Worm (Caenorhabditis elegans) whole organism, early embryonic: ENCODE results near the gene K08D8.7.

Source experiments
- B0310.2 ChIP-seq: sonication (generic microtip); optimal IDR thresholded peaks from 2 replicates; lab custom pipeline; 2016; ENCODE audit warnings: mild to moderate bottlenecking, missing genetic modification characterization, missing compliant biosample characterization
- F13C5.2 ChIP-seq: sonication (generic microtip); optimal IDR thresholded peaks from 2 replicates; lab custom pipeline; 2017; ENCODE audit warnings: mild to moderate bottlenecking, missing genetic modification characterization, inconsistent platforms, missing compliant biosample characterization
- aly-1 ChIP-seq: sonication (generic microtip); optimal IDR thresholded peaks from 2 replicates; lab custom pipeline; 2016; ENCODE audit warnings: missing genetic modification characterization, missing compliant biosample characterization
- ama-1 ChIP-seq: fragments of 150-350 bp; optimal IDR thresholded peaks from 2 replicates; lab custom pipeline; 2014
- ceh-13 ChIP-seq: fragments of 200-800 bp; sonication (Bioruptor generic); optimal IDR thresholded peaks from 2 replicates; lab custom pipeline; 2018; ENCODE audit warnings: mild to moderate bottlenecking, missing genetic modification characterization, missing compliant biosample characterization
- ceh-36 ChIP-seq: sonication (generic microtip); optimal IDR thresholded peaks from 2 replicates; lab custom pipeline; 2016; ENCODE audit warnings: missing genetic modification characterization, inconsistent platforms, missing compliant biosample characterization
- ets-7 ChIP-seq: sonication (generic microtip); optimal IDR thresholded peaks from 2 replicates; lab custom pipeline; 2016; ENCODE audit warnings: missing genotype, missing genetic modification characterization, missing compliant biosample characterization
- flt-1 ChIP-seq: fragments of 200-800 bp; sonication (Bioruptor generic); IDR thresholded peaks from 2 replicates; pipeline ENCODE4 v1.3.6; 2022; ENCODE audit warnings: missing genetic modification characterization, missing compliant biosample characterization
- hmbx-1 ChIP-seq: sonication (generic microtip); optimal IDR thresholded peaks from 2 replicates; lab custom pipeline; 2016; ENCODE audit warnings: mild to moderate bottlenecking, missing genetic modification characterization, missing compliant biosample characterization
- hmg-4 ChIP-seq: fragments of 200-800 bp; sonication (Bioruptor generic); optimal IDR thresholded peaks from 2 replicates; lab custom pipeline; 2018; ENCODE audit warnings: mild to moderate bottlenecking, missing genetic modification characterization, missing compliant biosample characterization
- hnd-1 ChIP-seq: sonication (generic microtip); optimal IDR thresholded peaks from 2 replicates; lab custom pipeline; 2016; ENCODE audit warnings: missing genetic modification characterization, missing compliant biosample characterization
- pes-1 ChIP-seq: fragments of 200-800 bp; sonication (Bioruptor generic); IDR thresholded peaks from 2 replicates; pipeline ENCODE4 v1.3.6; 2022; ENCODE audit warnings: missing genetic modification reagents, missing genetic modification characterization, missing compliant biosample characterization
- scrt-1 ChIP-seq: fragments of 200-800 bp; sonication (Bioruptor generic); IDR thresholded peaks from 2 replicates; pipeline ENCODE4 v1.3.6; 2022; ENCODE audit warnings: missing genetic modification characterization, missing compliant biosample characterization
- sea-1 ChIP-seq: fragments of 200-800 bp; sonication (Bioruptor generic); conservative IDR thresholded peaks from 2 replicates; pipeline ENCODE4 v1.3.6; 2022; ENCODE audit warnings: missing genetic modification characterization, missing compliant biosample characterization
- tbx-11 ChIP-seq: fragments of 200-800 bp; sonication (Bioruptor generic); IDR thresholded peaks from 2 replicates; pipeline ENCODE4 v1.3.6; 2022; ENCODE audit warnings: missing genetic modification characterization, missing compliant biosample characterization
- tbx-37 ChIP-seq: fragments of 200-800 bp; sonication (Bioruptor generic); conservative IDR thresholded peaks from 2 replicates; pipeline ENCODE4 v1.3.6; 2022; ENCODE audit warnings: missing genetic modification reagents, missing genetic modification characterization, missing compliant biosample characterization
- tra-4 ChIP-seq: sonication (generic microtip); optimal IDR thresholded peaks from 2 replicates; lab custom pipeline; 2017; ENCODE audit warnings: missing genetic modification characterization, missing compliant biosample characterization

The K08D8.7 gene

ce11 chrIV:12896371-12896882, at the start of gene K08D8.7:
K08D8.7 (plus strand) TSS chrIV:12896832.
- TF ChIP-seq hnd-1 (tag; lab: Kevin White, UChicago) (no peak), scrt-1 (GFP tag; lab: Robert Waterston, UW) (no peak), aly-1 (tag; lab: Kevin White, UChicago) (no peak), pes-1 (GFP tag; lab: Robert Waterston, UW) (no peak), tbx-37 (no peak), flt-1 (no peak), ets-7 (tag; lab: Kevin White, UChicago) (no peak), sea-1 (GFP tag; lab: Robert Waterston, UW) (no peak), ama-1 (lab: Kevin White, UChicago) (no peak), hmbx-1 (no peak), ceh-13 (GFP tag; lab: Kevin White, UChicago) (no peak), tbx-11 (no peak), B0310.2 (no peak), F13C5.2 (no peak), hmg-4 (GFP tag; lab: Kevin White, UChicago) (no peak)

ce11 chrIV:12849030-12849560, 47.5 kb upstream of the K08D8.7 start, which contains the start of gene srf-3:
srf-3 (plus strand) TSS chrIV:12849510.
- TF ChIP-seq aly-1 (tag; lab: Kevin White, UChicago) = no peak
- TF ChIP-seq flt-1 = no peak
- no peak for TF ChIP-seq F13C5.2
- no peak for TF ChIP-seq tbx-37
- TF ChIP-seq ceh-36 = no peak

ce11 chrIV:12854372-12855114, 42.1 kb upstream of the K08D8.7 start:
- TF ChIP-seq ceh-36 (no peak), hmbx-1 (no peak), pes-1 (GFP tag; lab: Robert Waterston, UW) (no peak), scrt-1 (GFP tag; lab: Robert Waterston, UW) (no peak), flt-1 (no peak), aly-1 (tag; lab: Kevin White, UChicago) (no peak), tbx-37 (no peak), F13C5.2 (no peak), B0310.2 (no peak)

- TF ChIP-seq ceh-13 (GFP tag; lab: Kevin White, UChicago) = no peak
- no peak for TF ChIP-seq ama-1 (lab: Kevin White, UChicago)
- no peak for TF ChIP-seq tra-4 (tag; lab: Kevin White, UChicago)
- TF ChIP-seq pes-1 (GFP tag; lab: Robert Waterston, UW) = no peak
- TF ChIP-seq aly-1 (tag; lab: Kevin White, UChicago) = no peak
- TF ChIP-seq hmg-4 (GFP tag; lab: Kevin White, UChicago) = no peak
- TF ChIP-seq flt-1 = no peak
- TF ChIP-seq ceh-36 = no peak
These were observed 41.4 kb upstream of the K08D8.7 start, which contains the start of gene nstp-5 for ce11 chrIV:12855248-12855647. nstp-5 (plus strand) TSS chrIV:12855548.

ce11 chrIV:12859797-12860196, 36.8 kb upstream of the K08D8.7 start, which contains the start of gene gcy-18:
gcy-18 (plus strand) TSS chrIV:12860097.
- TF ChIP-seq ama-1 (lab: Kevin White, UChicago) (no peak), tbx-11 (no peak), tbx-37 (no peak), flt-1 (no peak), aly-1 (tag; lab: Kevin White, UChicago) (no peak), ets-7 (tag; lab: Kevin White, UChicago) (no peak)

ce11 chrIV:12865884-12866283, 30.7 kb upstream of the K08D8.7 start, which contains the start of gene clec-186:
clec-186 (plus strand) TSS chrIV:12866109.
- TF ChIP-seq scrt-1 (GFP tag; lab: Robert Waterston, UW) (no peak), flt-1 (no peak), F13C5.2 (no peak), sea-1 (GFP tag; lab: Robert Waterston, UW) (no peak), B0310.2 (no peak), hmbx-1 (no peak), tbx-11 (no peak), tbx-37 (no peak), hmg-4 (GFP tag; lab: Kevin White, UChicago) (no peak), ama-1 (lab: Kevin White, UChicago) (no peak), ceh-13 (GFP tag; lab: Kevin White, UChicago) (no peak), hnd-1 (tag; lab: Kevin White, UChicago) (no peak)

- TF ChIP-seq B0310.2 (no peak), ceh-36 (no peak), hmg-4 (GFP tag; lab: Kevin White, UChicago) (no peak), hmbx-1 (no peak), hnd-1 (tag; lab: Kevin White, UChicago) (no peak), pes-1 (GFP tag; lab: Robert Waterston, UW) (no peak), flt-1 (no peak)
These were observed 27.2 kb upstream of the K08D8.7 start for ce11 chrIV:12869383-12869782.

- no peak for TF ChIP-seq aly-1 (tag; lab: Kevin White, UChicago)
- no peak for TF ChIP-seq scrt-1 (GFP tag; lab: Robert Waterston, UW)
- no peak for TF ChIP-seq tbx-37
- no peak for TF ChIP-seq F13C5.2
- no peak for TF ChIP-seq B0310.2
- no peak for TF ChIP-seq flt-1
- no peak for TF ChIP-seq tbx-11
These were observed 26.8 kb upstream of the K08D8.7 start for ce11 chrIV:12869812-12870211.
